Worm (Caenorhabditis elegans) whole organism, L1 larva: Measurements from ENCODE around the gene dnj-23.

ENCODE experiments used
- aly-2 ChIP-seq: fragments of 150-350 bp; optimal IDR thresholded peaks from 2 replicates; lab custom pipeline; 2014; ENCODE audit warnings: missing biosample characterization, missing genetic modification characterization
- elt-3 ChIP-seq, 6 experiments: fragments of 150-350 bp in 1 of 6; sonication (generic microtip); optimal IDR thresholded peaks; 2 replicates each; lab custom pipeline; 2017 to 2018; ENCODE audit warnings: missing biosample characterization in 6 of 6, missing genetic modification characterization in 6 of 6, inconsistent platforms in 1 of 6
- fkh-10 ChIP-seq: sonication (generic microtip); optimal IDR thresholded peaks from 2 replicates; lab custom pipeline; 2017; ENCODE audit warnings: missing biosample characterization, missing genetic modification reagents, missing genetic modification characterization
- fos-1 ChIP-seq: fragments of 150-350 bp; optimal IDR thresholded peaks from 2 replicates; lab custom pipeline; 2014; ENCODE audit warnings: missing biosample characterization, missing genetic modification characterization
- hlh-4 ChIP-seq: sonication (generic microtip); optimal IDR thresholded peaks from 2 replicates; lab custom pipeline; 2016; ENCODE audit warnings: mild to moderate bottlenecking, missing genetic modification characterization, missing compliant biosample characterization
- lin-13 ChIP-seq: fragments of 150-350 bp; optimal IDR thresholded peaks from 2 replicates; lab custom pipeline; 2014; ENCODE audit warnings: missing biosample characterization, missing genetic modification reagents, missing genetic modification characterization
- nhr-19 ChIP-seq: fragments of 200-800 bp; sonication (Bioruptor generic); conservative IDR thresholded peaks from 2 replicates; pipeline ENCODE4 v1.3.6; 2022; ENCODE audit warnings: missing genetic modification characterization, missing compliant biosample characterization
- skn-1 ChIP-seq: fragments of 150-350 bp; optimal IDR thresholded peaks from 2 replicates; lab custom pipeline; 2014; ENCODE audit warnings: missing biosample characterization, missing genetic modification characterization
- unc-130 ChIP-seq: fragments of 150-350 bp; optimal IDR thresholded peaks from 2 replicates; lab custom pipeline; 2017; ENCODE audit warnings: missing biosample characterization, missing genetic modification characterization, inconsistent platforms
- unc-62 ChIP-seq: fragments of 150-350 bp; optimal IDR thresholded peaks from 2 replicates; lab custom pipeline; 2014; ENCODE audit warnings: missing biosample characterization, missing genetic modification reagents, missing genetic modification characterization
- zip-4 ChIP-seq: fragments of 200-800 bp; sonication (Bioruptor generic); optimal IDR thresholded peaks from 2 replicates; lab custom pipeline; 2018; ENCODE audit warnings: mild to moderate bottlenecking, missing genetic modification characterization, moderate library complexity, missing compliant biosample characterization

ce11 chrII:9062261-9062948, 46.0 kb downstream of the dnj-23 start:
- TF ChIP-seq unc-130 (tag; lab: Kevin White, UChicago), result no peak
- TF ChIP-seq hlh-4 (tag; lab: Kevin White, UChicago), result no peak
- TF ChIP-seq skn-1, result peak; percentile 60
- no peak for TF ChIP-seq fos-1 (tag; lab: Kevin White, UChicago)
- TF ChIP-seq unc-62 (GFP tag; lab: Kevin White, UChicago), result no peak
- no peak for TF ChIP-seq zip-4
- no peak for TF ChIP-seq lin-13 (GFP tag; lab: Kevin White, UChicago)
- TF ChIP-seq aly-2 (tag; lab: Kevin White, UChicago), result no peak
- no peak for TF ChIP-seq fkh-10 (GFP tag; lab: Kevin White, UChicago)
- no peak for TF ChIP-seq elt-3 (tag; optimal IDR thresholded peaks at IDR 0.05; lab: Kevin White, UChicago)
- TF ChIP-seq nhr-19 (GFP tag; lab: Robert Waterston, UW), result no peak
